Worm (Caenorhabditis elegans): ENCODE results near the gene C16D9.3.

DNA sequence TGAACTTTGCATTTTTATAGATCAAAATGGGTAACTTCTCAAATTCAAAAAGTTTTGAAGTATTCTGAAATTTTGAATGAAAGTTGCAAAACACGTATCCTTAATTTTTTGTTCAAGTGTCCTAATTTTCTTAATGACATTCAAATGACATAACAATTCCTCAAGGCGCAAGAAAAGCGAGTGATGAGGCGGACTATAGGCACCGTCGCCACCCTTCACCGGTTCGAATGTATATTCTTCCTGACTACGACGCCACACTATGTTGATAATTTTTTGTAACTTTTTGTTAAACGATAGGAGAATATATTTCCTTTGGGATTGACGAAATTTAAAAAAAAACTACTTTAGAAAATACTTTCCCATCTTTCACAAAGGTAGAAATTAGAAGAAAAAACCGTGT, 41.8 kb upstream of the C16D9.3 start:
- TF ChIP-seq egl-27 (tag; optimal IDR thresholded peaks at IDR 0.05) (no peak), R02D3.7 (tag; optimal IDR thresholded peaks at IDR 0.05) (no peak), nhr-76 (tag; optimal IDR thresholded peaks at IDR 0.05) (no peak), ztf-4 (tag; optimal IDR thresholded peaks at IDR 0.05) (no peak), pqm-1 (tag; optimal IDR thresholded peaks at IDR 0.05) (no peak), mdl-1 (tag; optimal IDR thresholded peaks at IDR 0.05) (no peak), zag-1 (tag; optimal IDR thresholded peaks at IDR 0.05) (no peak), tbx-2 (tag; optimal IDR thresholded peaks at IDR 0.05) (no peak), elt-3 (tag; optimal IDR thresholded peaks at IDR 0.05) (no peak), ceh-16 (tag; optimal IDR thresholded peaks at IDR 0.05) (no peak), jun-1 (tag; optimal IDR thresholded peaks at IDR 0.05) (no peak), lin-15B (tag; optimal IDR thresholded peaks at IDR 0.05) (no peak), aly-2 (tag; optimal IDR thresholded peaks at IDR 0.05) (no peak), nhr-23 (tag; optimal IDR thresholded peaks at IDR 0.05) (no peak)

All from whole organism, L3 larva.